Comparison of ENCODE assay signal across 2 fruit fly cellular contexts in genomic region chr2L:1203915-1204314, dm6.
TF ChIP-seq lines count a peak whose summit lies in the region.

Gene CG14342, plus strand, starts transcription at chr2L:1204215.

- TF ChIP-seq CTCF in whole organism, embryonic (GFP tag; optimal IDR thresholded peaks at IDR 0.05; lab: Kevin White, UChicago) = no peak

TF ChIP-seq in whole organism, embryonic, 481 proteins besides CTCF, POLR2A, EP300 and RAD21:
- TF ChIP-seq CG4617 (GFP tag; optimal IDR thresholded peaks at IDR 0.05; lab: Kevin White, UChicago; ENCODE audit: borderline replicate concordance) (no peak), row (GFP tag; IDR thresholded peaks at IDR 0.05; lab: Robert Waterston, UW) (0 out of 3 replicates have a peak, but pooled peaks have one; percentile 8)

TF ChIP-seq in whole organism, prepupa, 60 proteins besides CTCF, POLR2A, EP300 and RAD21:
- TF ChIP-seq fd85E (GFP tag; optimal IDR thresholded peaks at IDR 0.05; lab: Kevin White, UChicago) = no peak
- TF ChIP-seq net (GFP tag; optimal IDR thresholded peaks at IDR 0.05; lab: Kevin White, UChicago) = no peak
- TF ChIP-seq CG6792 (GFP tag; optimal IDR thresholded peaks at IDR 0.05; lab: Kevin White, UChicago) = peak; percentile 21
- TF ChIP-seq Hr38 (GFP tag; optimal IDR thresholded peaks at IDR 0.05; lab: Kevin White, UChicago) = no peak
- no peak for TF ChIP-seq dsx (GFP tag; optimal IDR thresholded peaks at IDR 0.05; lab: Kevin White, UChicago; ENCODE audit: poor library complexity, severe bottlenecking)
- peak; percentile 63 for TF ChIP-seq Eip78C (GFP tag; lab: Kevin White, UChicago)
- TF ChIP-seq CG6276 (GFP tag; optimal IDR thresholded peaks at IDR 0.05; lab: Kevin White, UChicago) = no peak
- no peak for TF ChIP-seq pdm3 (GFP tag; optimal IDR thresholded peaks at IDR 0.05; lab: Kevin White, UChicago)
- peak; percentile 12 for TF ChIP-seq OdsH (GFP tag; optimal IDR thresholded peaks at IDR 0.05; lab: Kevin White, UChicago)
- peak; percentile 4 for TF ChIP-seq CG34406 (GFP tag; optimal IDR thresholded peaks at IDR 0.05; lab: Kevin White, UChicago)
- no peak for TF ChIP-seq vri (GFP tag; optimal IDR thresholded peaks at IDR 0.05; lab: Kevin White, UChicago)
- TF ChIP-seq svp (GFP tag; lab: Kevin White, UChicago) = peak; percentile 45
- TF ChIP-seq CG8119 (GFP tag; IDR thresholded peaks at IDR 0.05; lab: Robert Waterston, UW) = no peak
- no peak for TF ChIP-seq CG11294 (GFP tag; IDR thresholded peaks at IDR 0.05; lab: Robert Waterston, UW)
- TF ChIP-seq achi (GFP tag; optimal IDR thresholded peaks at IDR 0.05; lab: Kevin White, UChicago) = no peak
- no peak for TF ChIP-seq CG6163 (GFP tag; IDR thresholded peaks at IDR 0.05; lab: Robert Waterston, UW)
- no peak for TF ChIP-seq CG6808 (GFP tag; optimal IDR thresholded peaks at IDR 0.05; lab: Kevin White, UChicago)
- TF ChIP-seq Hr39 (GFP tag; optimal IDR thresholded peaks at IDR 0.05; lab: Kevin White, UChicago) = no peak
- TF ChIP-seq Hr4 (GFP tag; optimal IDR thresholded peaks at IDR 0.05; lab: Kevin White, UChicago) = no peak
- TF ChIP-seq fd59A (GFP tag; optimal IDR thresholded peaks at IDR 0.05; lab: Kevin White, UChicago) = no peak
- no peak for TF ChIP-seq CG11902 (GFP tag; optimal IDR thresholded peaks at IDR 0.05; lab: Kevin White, UChicago)
- TF ChIP-seq Sox102F (GFP tag; optimal IDR thresholded peaks at IDR 0.05; lab: Kevin White, UChicago) = no peak
- no peak for TF ChIP-seq Ets96B (tag; optimal IDR thresholded peaks at IDR 0.05; lab: Kevin White, UChicago)
- TF ChIP-seq Blimp-1 (GFP tag; optimal IDR thresholded peaks at IDR 0.05; lab: Kevin White, UChicago) = no peak
- TF ChIP-seq eg (GFP tag; IDR thresholded peaks at IDR 0.05; lab: Robert Waterston, UW) = 0 out of 3 replicates have a peak, but pooled peaks have one; percentile 12
- TF ChIP-seq CG8632 (GFP tag; optimal IDR thresholded peaks at IDR 0.05; lab: Kevin White, UChicago) = peak; percentile 4
- TF ChIP-seq Lpt (GFP tag; optimal IDR thresholded peaks at IDR 0.05; lab: Kevin White, UChicago) = no peak
- no peak for TF ChIP-seq Smox (GFP tag; optimal IDR thresholded peaks at IDR 0.05; lab: Kevin White, UChicago)
- no peak for TF ChIP-seq esn (GFP tag; optimal IDR thresholded peaks at IDR 0.05; lab: Kevin White, UChicago)
- TF ChIP-seq CG3032 (tag; optimal IDR thresholded peaks at IDR 0.05; lab: Kevin White, UChicago) = no peak
- TF ChIP-seq Sox14 (GFP tag; optimal IDR thresholded peaks at IDR 0.05; lab: Kevin White, UChicago) = no peak
- TF ChIP-seq CG9139 (GFP tag; optimal IDR thresholded peaks at IDR 0.05; lab: Kevin White, UChicago) = no peak
- TF ChIP-seq cyc (GFP tag; optimal IDR thresholded peaks at IDR 0.05; lab: Kevin White, UChicago) = no peak
- TF ChIP-seq acj6 (GFP tag; optimal IDR thresholded peaks at IDR 0.05; lab: Kevin White, UChicago) = no peak
- no peak for TF ChIP-seq CG8319 (GFP tag; optimal IDR thresholded peaks at IDR 0.05; lab: Kevin White, UChicago)
- no peak for TF ChIP-seq CG1621 (tag; optimal IDR thresholded peaks at IDR 0.05; lab: Kevin White, UChicago)
- no peak for TF ChIP-seq salr (GFP tag; optimal IDR thresholded peaks at IDR 0.05; lab: Kevin White, UChicago)
- TF ChIP-seq CG11762 (GFP tag; optimal IDR thresholded peaks at IDR 0.05; lab: Kevin White, UChicago; ENCODE audit: insufficient read depth) = no peak
- no peak for TF ChIP-seq Eip75B (GFP tag; optimal IDR thresholded peaks at IDR 0.05; lab: Kevin White, UChicago)
- no peak for TF ChIP-seq CG3919 (GFP tag; optimal IDR thresholded peaks at IDR 0.05; lab: Kevin White, UChicago)
- no peak for TF ChIP-seq CG4318 (GFP tag; optimal IDR thresholded peaks at IDR 0.05; lab: Kevin White, UChicago)
- no peak for TF ChIP-seq lz (GFP tag; optimal IDR thresholded peaks at IDR 0.05; lab: Kevin White, UChicago)
- no peak for TF ChIP-seq topi (GFP tag; optimal IDR thresholded peaks at IDR 0.05; lab: Kevin White, UChicago)
- TF ChIP-seq Ets21C (GFP tag; optimal IDR thresholded peaks at IDR 0.05; lab: Kevin White, UChicago) = no peak
- TF ChIP-seq fkh (GFP tag; optimal IDR thresholded peaks at IDR 0.05; lab: Kevin White, UChicago) = no peak
- TF ChIP-seq CG16779 (tag; optimal IDR thresholded peaks at IDR 0.05; lab: Kevin White, UChicago) = no peak
- TF ChIP-seq dac (GFP tag; optimal IDR thresholded peaks at IDR 0.05; lab: Kevin White, UChicago) = no peak
- TF ChIP-seq CG6854 (GFP tag; optimal IDR thresholded peaks at IDR 0.05; lab: Kevin White, UChicago) = no peak
- TF ChIP-seq Sox15 (GFP tag; optimal IDR thresholded peaks at IDR 0.05; lab: Kevin White, UChicago) = no peak
- no peak for TF ChIP-seq CG31627 (GFP tag; optimal IDR thresholded peaks at IDR 0.05; lab: Kevin White, UChicago)
- TF ChIP-seq CG15336 (GFP tag; IDR thresholded peaks at IDR 0.05; lab: Robert Waterston, UW) = no peak
- no peak for TF ChIP-seq ss (GFP tag; optimal IDR thresholded peaks at IDR 0.05; lab: Kevin White, UChicago)
- TF ChIP-seq Gug (GFP tag; IDR thresholded peaks at IDR 0.05; lab: Robert Waterston, UW) = no peak
